Worm (Caenorhabditis elegans): Measurements from ENCODE around the gene C46G7.5.

Gene C46G7.5

DNA sequence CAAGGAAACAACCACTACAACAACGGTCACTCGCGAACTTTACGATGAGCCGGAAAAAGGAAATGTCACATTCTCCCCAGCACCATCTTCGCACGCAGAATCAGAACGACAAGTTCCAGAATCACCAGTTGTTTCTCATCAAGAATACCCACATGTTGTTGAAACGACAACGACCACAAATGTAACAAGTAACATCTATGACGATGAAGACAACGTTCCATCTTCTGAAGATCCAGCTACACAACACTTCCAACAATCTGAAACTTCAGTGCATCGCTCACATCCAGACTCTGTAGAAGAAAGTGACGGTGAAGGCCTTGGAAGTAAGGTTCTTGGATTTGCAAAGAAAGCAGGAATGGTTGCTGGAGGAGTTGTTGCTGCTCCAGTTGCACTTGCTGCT, 20.9 kb downstream of the C46G7.5 start:
- TF ChIP-seq ceh-88 (GFP tag; IDR thresholded peaks at IDR 0.05) (no peak), mab-9 (GFP tag; IDR thresholded peaks at IDR 0.05) (no peak), efl-1 (optimal IDR thresholded peaks at IDR 0.05) (no peak), efl-1 (GFP tag; optimal IDR thresholded peaks at IDR 0.05 in 1 of 2) (peak in 1 of 2 experiments; percentile 90), ztf-4 (tag; optimal IDR thresholded peaks at IDR 0.05) (no peak)

DNA sequence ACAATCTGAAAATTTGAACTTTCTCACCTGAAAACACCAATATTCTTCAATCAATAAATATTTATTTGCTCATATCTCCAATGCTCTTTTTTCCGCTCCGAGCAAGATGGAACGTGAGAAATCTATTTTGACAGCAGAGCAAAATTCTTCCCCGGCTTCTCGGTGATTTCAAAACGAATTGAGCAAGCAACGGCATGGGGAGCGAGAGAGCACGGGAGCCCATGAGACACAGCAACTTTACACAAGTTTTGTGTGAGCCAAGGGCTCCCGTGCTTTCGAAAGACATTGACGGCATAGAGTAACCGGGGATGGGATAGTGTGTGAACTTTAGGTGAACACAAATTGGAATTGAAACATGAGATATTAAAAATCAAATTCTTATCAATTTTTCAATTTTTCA, 24.6 kb downstream of the C46G7.5 start:
- no peak for TF ChIP-seq ztf-4 (tag; optimal IDR thresholded peaks at IDR 0.05)
- TF ChIP-seq nhr-19 (GFP tag; conservative IDR thresholded peaks at IDR 0.05), result 0 out of 2 replicates have a peak, but pooled peaks have one; percentile 13
- no peak for TF ChIP-seq nhr-237 (tag; optimal IDR thresholded peaks at IDR 0.05)
- TF ChIP-seq lin-14 (GFP tag; optimal IDR thresholded peaks at IDR 0.05), result peak; percentile 55
- peak; percentile 27 for TF ChIP-seq rnt-1 (tag; optimal IDR thresholded peaks at IDR 0.05)
- TF ChIP-seq unc-30 (tag; optimal IDR thresholded peaks at IDR 0.05), result no peak
- peak; percentile 30 for TF ChIP-seq pag-3 (tag; optimal IDR thresholded peaks at IDR 0.05; ENCODE audit: borderline replicate concordance, insufficient read depth)
- no peak for TF ChIP-seq lin-39 (tag; optimal IDR thresholded peaks at IDR 0.05)
- no peak for TF ChIP-seq nhr-20 (tag; optimal IDR thresholded peaks at IDR 0.05)

- no peak for TF ChIP-seq lsy-2 (tag; optimal IDR thresholded peaks at IDR 0.05)
- TF ChIP-seq snu-23 (GFP tag; optimal IDR thresholded peaks at IDR 0.05), result no peak
- no peak for TF ChIP-seq lin-14 (GFP tag; optimal IDR thresholded peaks at IDR 0.05)
- no peak for TF ChIP-seq C34B4.2 (tag; optimal IDR thresholded peaks at IDR 0.05)
- TF ChIP-seq ztf-4 (tag; optimal IDR thresholded peaks at IDR 0.05), result no peak
- no peak for TF ChIP-seq unc-130 (tag; optimal IDR thresholded peaks at IDR 0.05)
- no peak for TF ChIP-seq ceh-8 (GFP tag; optimal IDR thresholded peaks at IDR 0.05)
- no peak for TF ChIP-seq nhr-71 (tag; optimal IDR thresholded peaks at IDR 0.05)
- TF ChIP-seq snpc-4 (tag; optimal IDR thresholded peaks at IDR 0.05), result no peak
- TF ChIP-seq C16A3.4 (tag; optimal IDR thresholded peaks at IDR 0.05), result no peak
- no peak for TF ChIP-seq dpl-1 (GFP tag; optimal IDR thresholded peaks at IDR 0.05)
- TF ChIP-seq nhr-90 (tag; optimal IDR thresholded peaks at IDR 0.05; ENCODE audit: poor library complexity), result no peak
- no peak for TF ChIP-seq lin-13 (GFP tag; optimal IDR thresholded peaks at IDR 0.05)
- TF ChIP-seq C04F5.9 (tag; optimal IDR thresholded peaks at IDR 0.05), result no peak
- no peak for TF ChIP-seq unc-30 (tag; optimal IDR thresholded peaks at IDR 0.05)
- TF ChIP-seq blmp-1 (tag; optimal IDR thresholded peaks at IDR 0.05), result no peak
- TF ChIP-seq ama-1 (optimal IDR thresholded peaks at IDR 0.05), result no peak
- no peak for TF ChIP-seq fkh-8 (tag; optimal IDR thresholded peaks at IDR 0.05)
- no peak for TF ChIP-seq ceh-63 (GFP tag; optimal IDR thresholded peaks at IDR 0.05)
Measured at ce11 chrIV:5985823-5986222, 25.6 kb downstream of the C46G7.5 start.

DNA sequence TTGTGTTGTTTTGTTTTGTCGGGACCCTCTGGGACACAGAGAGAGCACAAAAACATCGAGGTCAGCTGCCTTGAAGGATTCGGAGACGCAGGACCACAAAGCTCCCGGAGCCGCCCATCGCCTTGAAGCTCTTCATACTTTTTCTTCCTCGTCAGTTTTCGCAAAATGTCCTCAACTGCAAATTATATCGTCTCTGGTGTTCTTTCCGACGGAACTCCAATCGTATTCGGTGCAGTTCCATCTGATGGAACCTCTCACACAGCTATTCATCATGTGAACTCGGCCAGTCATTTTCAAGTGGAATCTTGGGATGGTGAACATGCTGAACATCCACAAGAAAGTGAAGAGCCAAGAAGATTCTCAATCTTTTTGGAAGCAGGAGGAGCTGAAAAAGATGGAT, 26.0 kb downstream of the C46G7.5 start:
- no peak for TF ChIP-seq nhr-76 (tag; optimal IDR thresholded peaks at IDR 0.05)
- TF ChIP-seq nhr-71 (tag; optimal IDR thresholded peaks at IDR 0.05), result peak; percentile 6
- no peak for TF ChIP-seq unc-86 (tag; optimal IDR thresholded peaks at IDR 0.05)
- no peak for TF ChIP-seq unc-98 (GFP tag; IDR thresholded peaks at IDR 0.05)
- TF ChIP-seq nhr-77 (tag; optimal IDR thresholded peaks at IDR 0.05), result no peak
- TF ChIP-seq lin-14 (GFP tag; optimal IDR thresholded peaks at IDR 0.05), result peak; percentile 5
- no peak for TF ChIP-seq egl-13 (tag; optimal IDR thresholded peaks at IDR 0.05)
- no peak for TF ChIP-seq ceh-63 (GFP tag; optimal IDR thresholded peaks at IDR 0.05)
- no peak for TF ChIP-seq mef-2 (tag; optimal IDR thresholded peaks at IDR 0.05)

DNA sequence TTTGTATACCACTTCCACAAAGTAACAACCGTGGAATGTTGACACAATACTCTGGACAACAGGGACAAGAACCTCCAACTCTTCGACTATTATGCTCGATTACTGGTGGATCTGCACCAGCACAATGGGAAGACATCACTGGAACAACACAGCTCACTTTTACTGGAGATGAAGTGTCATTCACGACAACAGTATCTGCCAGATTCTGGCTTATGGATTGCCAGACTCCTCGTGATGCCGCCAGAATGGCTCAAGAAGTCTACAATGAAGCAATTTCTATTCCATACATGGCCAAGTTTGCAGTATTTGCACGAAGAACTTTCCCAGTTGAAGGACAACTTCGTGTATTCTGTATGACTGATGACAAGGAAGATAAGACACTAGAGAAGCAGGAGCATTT, 28.3 kb downstream of the C46G7.5 start:
- TF ChIP-seq alr-1 (tag; optimal IDR thresholded peaks at IDR 0.05; ENCODE audit: borderline replicate concordance) (peak; percentile 67), nhr-47 (tag; optimal IDR thresholded peaks at IDR 0.05) (no peak)

Data from whole organism, L1 larva.